Fruit fly (Drosophila melanogaster): ENCODE measurements around the gene Kdsr.

Kdsr gene

DNA sequence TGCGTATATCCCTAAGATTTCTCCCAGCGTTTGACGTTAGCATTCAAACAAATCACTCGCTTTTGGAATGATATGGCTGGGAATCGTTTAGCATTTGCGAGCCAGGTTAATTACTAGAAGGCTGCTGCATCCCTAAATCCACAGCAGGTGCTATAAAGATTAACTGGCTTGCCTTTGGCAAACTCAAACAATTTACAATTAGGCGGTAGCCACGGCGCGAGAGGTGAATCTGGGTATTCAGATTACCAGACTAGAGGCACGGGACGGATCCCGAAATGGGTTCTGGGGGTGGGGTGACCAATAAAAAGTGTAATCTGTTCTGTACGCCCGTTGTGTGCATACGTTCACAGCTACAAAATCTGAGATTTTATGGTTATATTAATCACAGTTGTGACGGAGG lies 18.9 kb upstream of the Kdsr start, which contains the start of gene CG11892:
Gene CG11892, plus strand, starts transcription at position 384 of the 400 bp plus-strand sequence.
- TF ChIP-seq CG8632 (GFP tag; optimal IDR thresholded peaks at IDR 0.05) (no peak), svp (GFP tag) (peak; percentile 46), fkh (GFP tag; optimal IDR thresholded peaks at IDR 0.05) (peak; percentile 90), vri (GFP tag; optimal IDR thresholded peaks at IDR 0.05) (peak; percentile 46), Sox102F (GFP tag; optimal IDR thresholded peaks at IDR 0.05) (peak; percentile 23), lz (GFP tag; optimal IDR thresholded peaks at IDR 0.05) (no peak)

DNA sequence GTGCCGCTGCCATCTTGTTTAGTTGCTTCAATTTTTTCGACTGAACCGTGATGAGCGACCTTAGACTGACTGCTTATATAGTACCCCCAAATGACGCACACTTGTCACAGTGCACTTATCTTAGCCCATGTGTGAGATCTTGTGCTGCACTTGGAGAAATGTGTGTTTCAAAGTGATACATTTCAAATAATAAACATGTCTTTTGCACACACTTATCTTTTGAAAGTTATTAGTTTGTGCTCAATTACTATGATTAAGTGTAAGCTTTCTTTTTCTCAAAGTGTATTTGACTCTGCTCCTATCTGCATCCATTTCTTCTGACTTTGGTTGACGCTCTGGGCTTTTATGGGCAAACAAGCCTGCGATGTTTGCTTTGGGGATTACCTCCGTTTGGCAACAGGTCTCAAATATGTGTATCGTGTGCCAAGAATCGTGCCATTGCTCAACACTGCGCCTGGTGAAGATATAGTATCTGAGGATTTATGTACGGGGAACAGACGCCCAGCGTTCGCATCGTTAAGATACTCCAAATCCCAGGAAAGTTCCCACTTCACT lies 17.6 kb upstream of the Kdsr start, which contains the start of gene CG10514:
Gene CG10514, minus strand, starts transcription at position 51 of the 555 bp plus-strand sequence.
- TF ChIP-seq CG4318 (GFP tag; optimal IDR thresholded peaks at IDR 0.05), result no peak
- no peak for TF ChIP-seq CG1621 (tag; optimal IDR thresholded peaks at IDR 0.05)
- TF ChIP-seq fkh (GFP tag; optimal IDR thresholded peaks at IDR 0.05), result no peak
- TF ChIP-seq Sox102F (GFP tag; optimal IDR thresholded peaks at IDR 0.05), result peak; percentile 4
- no peak for TF ChIP-seq cyc (GFP tag; optimal IDR thresholded peaks at IDR 0.05)
- TF ChIP-seq vri (GFP tag; optimal IDR thresholded peaks at IDR 0.05), result peak; percentile 23
- peak; percentile 12 for TF ChIP-seq achi (GFP tag; optimal IDR thresholded peaks at IDR 0.05)
- no peak for TF ChIP-seq topi (GFP tag; optimal IDR thresholded peaks at IDR 0.05)
- TF ChIP-seq CG3919 (GFP tag; optimal IDR thresholded peaks at IDR 0.05), result no peak
- TF ChIP-seq Sox15 (GFP tag; optimal IDR thresholded peaks at IDR 0.05), result no peak
- TF ChIP-seq svp (GFP tag), result peak; percentile 26
- TF ChIP-seq Met (GFP tag; optimal IDR thresholded peaks at IDR 0.05), result no peak

DNA sequence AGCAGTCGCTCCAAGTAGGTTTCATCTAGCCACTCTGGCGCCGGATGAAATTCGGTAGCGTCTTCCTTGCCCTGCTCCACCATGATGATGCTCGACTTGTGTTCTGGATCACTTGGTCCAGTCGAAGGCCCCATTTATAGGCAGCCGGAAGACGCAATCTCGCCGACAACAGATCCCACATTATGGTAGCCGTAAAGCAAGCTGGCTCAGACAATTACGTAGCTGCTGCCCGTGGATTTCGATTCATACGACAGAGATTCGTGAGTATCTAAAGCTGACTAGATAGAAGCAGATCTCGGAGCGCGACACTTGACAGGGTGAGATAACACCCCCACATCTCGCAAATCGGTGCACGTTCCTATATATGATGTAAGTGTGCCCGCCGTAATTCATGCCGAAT lies 14.8 kb upstream of the Kdsr start, which contains the start of gene CG10513:
Gene CG10513, minus strand, starts transcription at position 101 of the 400 bp plus-strand sequence.
- peak; percentile 6 for TF ChIP-seq vri (GFP tag; optimal IDR thresholded peaks at IDR 0.05)
- no peak for TF ChIP-seq achi (GFP tag; optimal IDR thresholded peaks at IDR 0.05)
- TF ChIP-seq Sox102F (GFP tag; optimal IDR thresholded peaks at IDR 0.05), result no peak
- TF ChIP-seq spab (GFP tag; optimal IDR thresholded peaks at IDR 0.05), result no peak

dm6 chr3R:25275276-25275675 lies 13.0 kb upstream of the Kdsr start:
- peak; percentile 2 for TF ChIP-seq CG16779 (tag; optimal IDR thresholded peaks at IDR 0.05)
- TF ChIP-seq vri (GFP tag; optimal IDR thresholded peaks at IDR 0.05), result peak; percentile 63
- peak; percentile 71 for TF ChIP-seq fkh (GFP tag; optimal IDR thresholded peaks at IDR 0.05)
- no peak for TF ChIP-seq CG4318 (GFP tag; optimal IDR thresholded peaks at IDR 0.05)
- no peak for TF ChIP-seq CG9139 (GFP tag; optimal IDR thresholded peaks at IDR 0.05)

- TF ChIP-seq CG15336 (GFP tag; IDR thresholded peaks at IDR 0.05) (no peak), lz (GFP tag; optimal IDR thresholded peaks at IDR 0.05) (no peak), Eip93F (GFP tag; optimal IDR thresholded peaks at IDR 0.05) (no peak), Sox15 (GFP tag; optimal IDR thresholded peaks at IDR 0.05) (no peak), CG8119 (GFP tag; IDR thresholded peaks at IDR 0.05) (no peak), cyc (GFP tag; optimal IDR thresholded peaks at IDR 0.05) (no peak), Smox (GFP tag; optimal IDR thresholded peaks at IDR 0.05) (no peak), esn (GFP tag; optimal IDR thresholded peaks at IDR 0.05) (no peak), svp (GFP tag) (no peak), Sox14 (GFP tag; optimal IDR thresholded peaks at IDR 0.05) (no peak), CG8632 (GFP tag; optimal IDR thresholded peaks at IDR 0.05) (no peak), Eip78C (GFP tag) (no peak), CG6854 (GFP tag; optimal IDR thresholded peaks at IDR 0.05) (no peak), salr (GFP tag; optimal IDR thresholded peaks at IDR 0.05) (no peak), CG11762 (GFP tag; optimal IDR thresholded peaks at IDR 0.05; ENCODE audit: insufficient read depth) (no peak), fd85E (GFP tag; optimal IDR thresholded peaks at IDR 0.05) (no peak)
These were observed 11.2 kb upstream of the Kdsr start, which contains the start of gene CG11878 for dm6 chr3R:25273537-25273936. Gene CG11878 (plus strand): TSS chr3R:25273837.

dm6 chr3R:25269909-25270308 lies 7.6 kb upstream of the Kdsr start, which contains the start of the genes CG11889 and CG11891:
Gene CG11889 (plus strand): TSS chr3R:25270209.
Gene CG11891 (plus strand): TSS chr3R:25270209.
- TF ChIP-seq Smox (GFP tag; optimal IDR thresholded peaks at IDR 0.05), result no peak
- TF ChIP-seq dac (GFP tag; optimal IDR thresholded peaks at IDR 0.05), result no peak
- TF ChIP-seq CG16779 (tag; optimal IDR thresholded peaks at IDR 0.05), result no peak
- TF ChIP-seq acj6 (GFP tag; optimal IDR thresholded peaks at IDR 0.05), result no peak
- no peak for TF ChIP-seq CG32006 (GFP tag; optimal IDR thresholded peaks at IDR 0.05)
- no peak for TF ChIP-seq CG8632 (GFP tag; optimal IDR thresholded peaks at IDR 0.05)

Data from whole organism, prepupa.